ENCODE assay signal across 7 worm cellular contexts in the genomic region with DNA sequence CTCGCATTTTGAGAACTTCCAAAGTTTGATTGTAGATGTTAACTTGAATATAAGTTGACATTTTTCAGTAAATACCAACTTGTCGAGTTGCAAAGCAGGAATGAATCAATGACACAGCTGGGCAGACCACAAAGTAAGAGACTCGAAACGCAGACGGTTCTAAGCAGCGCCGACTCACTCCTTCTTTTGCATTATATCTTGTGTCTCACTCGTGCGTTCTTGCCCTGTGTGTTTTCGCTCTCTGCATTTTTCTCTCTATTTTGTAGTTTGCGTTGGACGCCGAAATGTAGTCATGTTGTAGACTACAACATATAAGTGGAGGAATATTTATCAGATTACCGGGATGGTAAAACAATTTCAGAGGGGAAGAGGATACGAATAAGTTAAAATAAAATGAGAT.
TF ChIP-seq lines count a peak whose summit lies in the region.

A gene (minus strand): TSS at position 221 of the 400 bp plus-strand sequence.

TF ChIP-seq in whole organism, L1 larva, 84 proteins besides CTCF, POLR2A, EP300 and RAD21 (continued from another document and continues in another):
- TF ChIP-seq fkh-10 (GFP tag; optimal IDR thresholded peaks at IDR 0.05; lab: Kevin White, UChicago) (no peak), lir-3 (tag; optimal IDR thresholded peaks at IDR 0.05; lab: Kevin White, UChicago; ENCODE audit: poor library complexity) (no peak), snpc-4 (tag; optimal IDR thresholded peaks at IDR 0.05; lab: Kevin White, UChicago) (no peak), lin-13 (GFP tag; optimal IDR thresholded peaks at IDR 0.05; lab: Kevin White, UChicago) (no peak), C04F5.9 (tag; optimal IDR thresholded peaks at IDR 0.05; lab: Kevin White, UChicago) (no peak), pag-3 (tag; optimal IDR thresholded peaks at IDR 0.05; lab: Kevin White, UChicago; ENCODE audit: borderline replicate concordance, insufficient read depth) (no peak), ceh-8 (GFP tag; optimal IDR thresholded peaks at IDR 0.05; lab: Kevin White, UChicago) (no peak), nhr-85 (tag; lab: Kevin White, UChicago) (peak; percentile 46), unc-98 (GFP tag; IDR thresholded peaks at IDR 0.05; lab: Robert Waterston, UW) (no peak), zip-4 (GFP tag; optimal IDR thresholded peaks at IDR 0.05; lab: Kevin White, UChicago) (no peak), ama-1 (optimal IDR thresholded peaks at IDR 0.05; lab: Kevin White, UChicago) (no peak), nhr-19 (GFP tag; conservative IDR thresholded peaks at IDR 0.05; lab: Robert Waterston, UW) (no peak), vab-15 (tag; optimal IDR thresholded peaks at IDR 0.05; lab: Kevin White, UChicago) (no peak), ceh-88 (GFP tag; IDR thresholded peaks at IDR 0.05; lab: Robert Waterston, UW) (no peak), dsc-1 (tag; optimal IDR thresholded peaks at IDR 0.05; lab: Kevin White, UChicago) (no peak), ets-5 (GFP tag; IDR thresholded peaks at IDR 0.05; lab: Robert Waterston, UW) (no peak), skn-1 (tag; optimal IDR thresholded peaks at IDR 0.05; lab: Kevin White, UChicago) (no peak), lin-35 (GFP tag; optimal IDR thresholded peaks at IDR 0.05; lab: Kevin White, UChicago) (peak in 1 of 2 experiments; percentile 21), mef-2 (tag; optimal IDR thresholded peaks at IDR 0.05; lab: Kevin White, UChicago) (no peak)

TF ChIP-seq in whole organism, L2 larva, 48 proteins besides CTCF, POLR2A, EP300 and RAD21 (continued from another document):
- TF ChIP-seq F13H6.1 (tag; optimal IDR thresholded peaks at IDR 0.05; lab: Kevin White, UChicago) (peak; percentile 20), lin-39 (tag; optimal IDR thresholded peaks at IDR 0.05; lab: Kevin White, UChicago) (no peak), crh-2 (tag; optimal IDR thresholded peaks at IDR 0.05; lab: Kevin White, UChicago) (peak; percentile 10), lin-13 (GFP tag; optimal IDR thresholded peaks at IDR 0.05; lab: Kevin White, UChicago) (peak; percentile 8), mbf-1 (tag; optimal IDR thresholded peaks at IDR 0.05; lab: Kevin White, UChicago) (no peak), lsy-2 (tag; optimal IDR thresholded peaks at IDR 0.05; lab: Kevin White, UChicago) (peak in 1 of 2 experiments; percentile 44), sma-9 (GFP tag; optimal IDR thresholded peaks at IDR 0.05; lab: Kevin White, UChicago) (peak; percentile 7), sma-9 (tag; optimal IDR thresholded peaks at IDR 0.05; lab: Kevin White, UChicago) (no peak), fos-1 (tag; optimal IDR thresholded peaks at IDR 0.05; lab: Kevin White, UChicago) (peak; percentile 38)

TF ChIP-seq in whole organism, L3 larva, 47 proteins besides CTCF, POLR2A, EP300 and RAD21 (continued from another document):
- TF ChIP-seq nhr-23 (tag; optimal IDR thresholded peaks at IDR 0.05; lab: Kevin White, UChicago) = peak; percentile 17
- TF ChIP-seq hmg-11 (tag; optimal IDR thresholded peaks at IDR 0.05; lab: Kevin White, UChicago) = peak; percentile 24
- TF ChIP-seq nhr-25 (tag; optimal IDR thresholded peaks at IDR 0.05; lab: Kevin White, UChicago) = peak; percentile 26
- peak; percentile 4 for TF ChIP-seq lsy-12 (tag; optimal IDR thresholded peaks at IDR 0.05; lab: Kevin White, UChicago)
- TF ChIP-seq daf-12 (tag; optimal IDR thresholded peaks at IDR 0.05; lab: Kevin White, UChicago) = no peak
- TF ChIP-seq tbx-2 (tag; optimal IDR thresholded peaks at IDR 0.05; lab: Kevin White, UChicago) = no peak
- no peak for TF ChIP-seq fkh-2 (tag; optimal IDR thresholded peaks at IDR 0.05; lab: Kevin White, UChicago)
- no peak for TF ChIP-seq ceh-82 (tag; optimal IDR thresholded peaks at IDR 0.05; lab: Kevin White, UChicago)
- no peak for TF ChIP-seq mml-1 (tag; optimal IDR thresholded peaks at IDR 0.05; lab: Kevin White, UChicago)

TF ChIP-seq in whole organism, L4 larva, 104 proteins besides CTCF, POLR2A, EP300 and RAD21 (continued from another document and continues in another):
- no peak for TF ChIP-seq daf-12 (tag; optimal IDR thresholded peaks at IDR 0.05; lab: Kevin White, UChicago)
- no peak for TF ChIP-seq hif-1 (tag; optimal IDR thresholded peaks at IDR 0.05; lab: Kevin White, UChicago)
- no peak for TF ChIP-seq nhr-77 (tag; optimal IDR thresholded peaks at IDR 0.05; lab: Kevin White, UChicago)
- TF ChIP-seq pha-4 (GFP tag; IDR thresholded peaks at IDR 0.05; lab: Robert Waterston, UW) = no peak
- no peak for TF ChIP-seq pha-4 (tag; optimal IDR thresholded peaks at IDR 0.05; lab: Kevin White, UChicago)
- no peak for TF ChIP-seq fos-1 (tag; optimal IDR thresholded peaks at IDR 0.05; lab: Kevin White, UChicago)
- TF ChIP-seq tra-1 (GFP tag; IDR thresholded peaks at IDR 0.05; lab: Robert Waterston, UW) = no peak
- no peak for TF ChIP-seq ceh-28 (tag; optimal IDR thresholded peaks at IDR 0.05; lab: Kevin White, UChicago)
- no peak for TF ChIP-seq ceh-44 (GFP tag; IDR thresholded peaks at IDR 0.05; lab: Robert Waterston, UW)
- TF ChIP-seq F37D6.2 (tag; optimal IDR thresholded peaks at IDR 0.05; lab: Kevin White, UChicago) = no peak
- TF ChIP-seq F44E2.7 (GFP tag; IDR thresholded peaks at IDR 0.05; lab: Robert Waterston, UW) = no peak
- TF ChIP-seq zag-1 (tag; optimal IDR thresholded peaks at IDR 0.05; lab: Kevin White, UChicago) = no peak
- no peak for TF ChIP-seq daf-19 (GFP tag; conservative IDR thresholded peaks at IDR 0.05; lab: Robert Waterston, UW)
- no peak for TF ChIP-seq ZK337.2 (GFP tag; IDR thresholded peaks at IDR 0.05; lab: Robert Waterston, UW)
- no peak for TF ChIP-seq skn-1 (tag; optimal IDR thresholded peaks at IDR 0.05; lab: Kevin White, UChicago)
- no peak for TF ChIP-seq mdt-29 (GFP tag; IDR thresholded peaks at IDR 0.05; lab: Robert Waterston, UW)
- TF ChIP-seq lin-1 (GFP tag; IDR thresholded peaks at IDR 0.05; lab: Robert Waterston, UW) = no peak
- TF ChIP-seq rbr-2 (tag; optimal IDR thresholded peaks at IDR 0.05; lab: Kevin White, UChicago) = no peak
- no peak for TF ChIP-seq nhr-111 (GFP tag; optimal IDR thresholded peaks at IDR 0.05; lab: Kevin White, UChicago)
- no peak for TF ChIP-seq lir-3 (tag; optimal IDR thresholded peaks at IDR 0.05; lab: Kevin White, UChicago)
- no peak for TF ChIP-seq pqm-1 (tag; optimal IDR thresholded peaks at IDR 0.05; lab: Kevin White, UChicago)
- no peak for TF ChIP-seq daf-16 (GFP tag; optimal IDR thresholded peaks at IDR 0.05; lab: Kevin White, UChicago)
- peak; percentile 39 for TF ChIP-seq daf-16 (tag; optimal IDR thresholded peaks at IDR 0.05; lab: Kevin White, UChicago)
- no peak for TF ChIP-seq nhr-237 (tag; optimal IDR thresholded peaks at IDR 0.05; lab: Kevin White, UChicago)
- TF ChIP-seq madf-9 (GFP tag; conservative IDR thresholded peaks at IDR 0.05; lab: Robert Waterston, UW) = no peak
- TF ChIP-seq nhr-102 (tag; optimal IDR thresholded peaks at IDR 0.05; lab: Kevin White, UChicago) = no peak

TF ChIP-seq in whole organism, late embryonic, 69 proteins besides CTCF, POLR2A, EP300 and RAD21 (continued from another document):
- TF ChIP-seq elt-4 (tag; optimal IDR thresholded peaks at IDR 0.05; lab: Kevin White, UChicago) = no peak
TF ChIP-seq in whole organism, late embryonic: peak in this region for 3.

TF ChIP-seq in whole organism, mixed stage, embryonic, 35 proteins besides CTCF, POLR2A, EP300 and RAD21 (continued from another document):
- TF ChIP-seq sem-2 (GFP tag; optimal IDR thresholded peaks at IDR 0.05; lab: Kevin White, UChicago) = no peak
- no peak for TF ChIP-seq blmp-1 (tag; optimal IDR thresholded peaks at IDR 0.05; lab: Kevin White, UChicago)
- no peak for TF ChIP-seq bed-3 (GFP tag; optimal IDR thresholded peaks at IDR 0.05; lab: Kevin White, UChicago)
- peak; percentile 6 for TF ChIP-seq mep-1 (tag; optimal IDR thresholded peaks at IDR 0.05; lab: Kevin White, UChicago)
- peak; percentile 19 for TF ChIP-seq nhr-28 (tag; optimal IDR thresholded peaks at IDR 0.05; lab: Kevin White, UChicago)
- no peak for TF ChIP-seq ces-1 (GFP tag; optimal IDR thresholded peaks at IDR 0.05; lab: Kevin White, UChicago)
- TF ChIP-seq elt-1 (tag; optimal IDR thresholded peaks at IDR 0.05; lab: Kevin White, UChicago; ENCODE audit: borderline replicate concordance, insufficient read depth) = no peak
- peak; percentile 3 for TF ChIP-seq lsy-2 (tag; optimal IDR thresholded peaks at IDR 0.05; lab: Kevin White, UChicago)
- no peak for TF ChIP-seq ceh-43 (GFP tag; optimal IDR thresholded peaks at IDR 0.05; lab: Kevin White, UChicago)
- peak; percentile 95 for TF ChIP-seq nhr-12 (tag; optimal IDR thresholded peaks at IDR 0.05; lab: Kevin White, UChicago)
- TF ChIP-seq unc-39 (tag; optimal IDR thresholded peaks at IDR 0.05; lab: Kevin White, UChicago) = no peak
- TF ChIP-seq cnd-1 (tag; optimal IDR thresholded peaks at IDR 0.05; lab: Kevin White, UChicago) = no peak
- TF ChIP-seq pha-4 (tag; optimal IDR thresholded peaks at IDR 0.05; lab: Kevin White, UChicago) = no peak
- no peak for TF ChIP-seq tbx-8 (GFP tag; optimal IDR thresholded peaks at IDR 0.05; lab: Kevin White, UChicago)
- no peak for TF ChIP-seq ceh-39 (tag; optimal IDR thresholded peaks at IDR 0.05; lab: Kevin White, UChicago)
- no peak for TF ChIP-seq elt-3 (tag; optimal IDR thresholded peaks at IDR 0.05; lab: Kevin White, UChicago)
- no peak for TF ChIP-seq ztf-11 (tag; optimal IDR thresholded peaks at IDR 0.05; lab: Kevin White, UChicago)
- no peak for TF ChIP-seq sptf-1 (tag; optimal IDR thresholded peaks at IDR 0.05; lab: Kevin White, UChicago)

TF ChIP-seq in whole organism, young adult, 124 proteins besides CTCF, POLR2A, EP300 and RAD21 (continued from another document):
- TF ChIP-seq akir-1 (GFP tag; optimal IDR thresholded peaks at IDR 0.05; lab: Kevin White, UChicago) = no peak
- TF ChIP-seq lag-1 (GFP tag; IDR thresholded peaks at IDR 0.05; lab: Robert Waterston, UW) = no peak
- no peak for TF ChIP-seq tbx-9 (tag; optimal IDR thresholded peaks at IDR 0.05; lab: Kevin White, UChicago; ENCODE audit: borderline replicate concordance)
- peak; percentile 38 for TF ChIP-seq hmg-1.2 (GFP tag; IDR thresholded peaks at IDR 0.05; lab: Robert Waterston, UW)
- peak; percentile 25 for TF ChIP-seq tbp1 (GFP tag; optimal IDR thresholded peaks at IDR 0.05; lab: Kevin White, UChicago)
- no peak for TF ChIP-seq efl-1 (GFP tag; optimal IDR thresholded peaks at IDR 0.05; lab: Kevin White, UChicago)
- 0 out of 2 replicates have a peak, but pooled peaks have one; percentile 31 for TF ChIP-seq nfyb-1 (GFP tag; IDR thresholded peaks at IDR 0.05; lab: Robert Waterston, UW)
- no peak for TF ChIP-seq aptf-3 (GFP tag; IDR thresholded peaks at IDR 0.05; lab: Robert Waterston, UW)
- TF ChIP-seq Y95B8A.8 (GFP tag; IDR thresholded peaks at IDR 0.05; lab: Robert Waterston, UW) = no peak
- no peak for TF ChIP-seq hrde-1 (tag; optimal IDR thresholded peaks at IDR 0.05; lab: Kevin White, UChicago; ENCODE audit: borderline replicate concordance)
- no peak for TF ChIP-seq ets-4 (GFP tag; optimal IDR thresholded peaks at IDR 0.05; lab: Kevin White, UChicago)
- no peak for TF ChIP-seq ceh-40 (GFP tag; IDR thresholded peaks at IDR 0.05; lab: Robert Waterston, UW)
- TF ChIP-seq Y79H2A.3 (GFP tag; conservative IDR thresholded peaks at IDR 0.05; lab: Robert Waterston, UW) = no peak
- TF ChIP-seq die-1 (tag; optimal IDR thresholded peaks at IDR 0.05; lab: Kevin White, UChicago) = no peak
- no peak for TF ChIP-seq lin-35 (GFP tag; optimal IDR thresholded peaks at IDR 0.05; lab: Kevin White, UChicago)
- no peak for TF ChIP-seq lsy-27 (tag; optimal IDR thresholded peaks at IDR 0.05; lab: Kevin White, UChicago; ENCODE audit: borderline replicate concordance, insufficient read depth)
- no peak for TF ChIP-seq ztf-6 (GFP tag; IDR thresholded peaks at IDR 0.05; lab: Robert Waterston, UW)
- TF ChIP-seq snpc-4 (GFP tag; optimal IDR thresholded peaks at IDR 0.05; lab: Kevin White, UChicago) = no peak
- TF ChIP-seq snpc-4 (tag; optimal IDR thresholded peaks at IDR 0.05; lab: Kevin White, UChicago) = no peak
- TF ChIP-seq xnd-1 (tag; optimal IDR thresholded peaks at IDR 0.05; lab: Kevin White, UChicago) = no peak
- TF ChIP-seq F57A8.1 (GFP tag; optimal IDR thresholded peaks at IDR 0.05; lab: Kevin White, UChicago) = no peak
- no peak for TF ChIP-seq lsl-1 (GFP tag; optimal IDR thresholded peaks at IDR 0.05; lab: Kevin White, UChicago)
- 0 out of 2 replicates have a peak, but pooled peaks have one; percentile 51 for TF ChIP-seq ceh-58 (GFP tag; IDR thresholded peaks at IDR 0.05; lab: Robert Waterston, UW)
- TF ChIP-seq snpc-1.1 (tag; optimal IDR thresholded peaks at IDR 0.05; lab: Kevin White, UChicago; ENCODE audit: insufficient read depth) = no peak
- no peak for TF ChIP-seq ceh-79 (tag; optimal IDR thresholded peaks at IDR 0.05; lab: Kevin White, UChicago)
- no peak for TF ChIP-seq hlh-26 (GFP tag; conservative IDR thresholded peaks at IDR 0.05; lab: Robert Waterston, UW)
- TF ChIP-seq ccch-3 (GFP tag; optimal IDR thresholded peaks at IDR 0.05; lab: Kevin White, UChicago) = no peak
- TF ChIP-seq T26A5.8 (tag; optimal IDR thresholded peaks at IDR 0.05; lab: Kevin White, UChicago) = no peak
- no peak for TF ChIP-seq athp-1 (tag; optimal IDR thresholded peaks at IDR 0.05; lab: Kevin White, UChicago)
- no peak for TF ChIP-seq pha-4 (tag; optimal IDR thresholded peaks at IDR 0.05; lab: Kevin White, UChicago)
- peak; percentile 35 for TF ChIP-seq tlf-1 (GFP tag; optimal IDR thresholded peaks at IDR 0.05; lab: Kevin White, UChicago)
- peak; percentile 33 for TF ChIP-seq snpc-3.4 (tag; optimal IDR thresholded peaks at IDR 0.05; lab: Kevin White, UChicago)
- TF ChIP-seq ztf-3 (GFP tag; optimal IDR thresholded peaks at IDR 0.05; lab: Kevin White, UChicago) = no peak
- no peak for TF ChIP-seq madf-8 (GFP tag; conservative IDR thresholded peaks at IDR 0.05; lab: Robert Waterston, UW)
- no peak for TF ChIP-seq F37B4.10 (GFP tag; IDR thresholded peaks at IDR 0.05; lab: Robert Waterston, UW)
- no peak for TF ChIP-seq lin-40 (tag; optimal IDR thresholded peaks at IDR 0.05; lab: Kevin White, UChicago)
- TF ChIP-seq lin-54 (GFP tag; optimal IDR thresholded peaks at IDR 0.05; lab: Kevin White, UChicago) = peak; percentile 61
- no peak for TF ChIP-seq somi-1 (GFP tag; optimal IDR thresholded peaks at IDR 0.05; lab: Kevin White, UChicago)
- no peak for TF ChIP-seq egrh-3 (GFP tag; IDR thresholded peaks at IDR 0.05; lab: Robert Waterston, UW)
- TF ChIP-seq nfya-2 (GFP tag; IDR thresholded peaks at IDR 0.05; lab: Robert Waterston, UW) = 0 out of 2 replicates have a peak, but pooled peaks have one; percentile 69
- no peak for TF ChIP-seq sea-2 (GFP tag; IDR thresholded peaks at IDR 0.05; lab: Robert Waterston, UW)
- no peak for TF ChIP-seq ztf-25 (GFP tag; IDR thresholded peaks at IDR 0.05; lab: Robert Waterston, UW)
- peak; percentile 69 for TF ChIP-seq Y53G8AR.9 (GFP tag; conservative IDR thresholded peaks at IDR 0.05; lab: Robert Waterston, UW)
- TF ChIP-seq madf-6 (GFP tag; IDR thresholded peaks at IDR 0.05; lab: Robert Waterston, UW) = peak; percentile 49; the same call in 1 of the 2 replicates
- peak; percentile 26; the same call in 1 of the 2 replicates for TF ChIP-seq pbrm-1 (GFP tag; IDR thresholded peaks at IDR 0.05; lab: Robert Waterston, UW)
- no peak for TF ChIP-seq nhr-179 (tag; optimal IDR thresholded peaks at IDR 0.05; lab: Kevin White, UChicago)
- no peak for TF ChIP-seq rpc-1 (optimal IDR thresholded peaks at IDR 0.05; lab: Kevin White, UChicago)
- TF ChIP-seq rpc-1 (tag; optimal IDR thresholded peaks at IDR 0.05; lab: Kevin White, UChicago) = no peak
- no peak for TF ChIP-seq attf-6 (GFP tag; IDR thresholded peaks at IDR 0.05; lab: Robert Waterston, UW)
- no peak for TF ChIP-seq snpc-1.3 (tag; optimal IDR thresholded peaks at IDR 0.05; lab: Kevin White, UChicago; ENCODE audit: insufficient read depth)
- peak; percentile 56 for TF ChIP-seq ekl-4 (GFP tag; IDR thresholded peaks at IDR 0.05; lab: Robert Waterston, UW)
- TF ChIP-seq cebp-1 (GFP tag; IDR thresholded peaks at IDR 0.05; lab: Robert Waterston, UW) = no peak
- TF ChIP-seq cebp-1 (tag; optimal IDR thresholded peaks at IDR 0.05; lab: Kevin White, UChicago) = peak; percentile 48
- no peak for TF ChIP-seq C17E4.6 (GFP tag; IDR thresholded peaks at IDR 0.05; lab: Robert Waterston, UW)
- peak; percentile 40; the same call in 1 of the 2 replicates for TF ChIP-seq hsf-1 (GFP tag; IDR thresholded peaks at IDR 0.05; lab: Robert Waterston, UW)
